Fruit fly (Drosophila melanogaster) whole organism, embryonic: ENCODE data around the gene trk.

Experiments used
- Bgb ChIP-seq: fragments of 200-800 bp; sonication (Bioruptor generic); IDR thresholded peaks from 2 replicates; pipeline ENCODE4 v1.3.6; 2022; ENCODE audit warnings: missing biosample characterization, missing genetic modification characterization; ENCODE audit not compliant: partially characterized antibody
- Blimp-1 ChIP-seq: fragments of 200-800 bp; sonication (Bioruptor generic); optimal IDR thresholded peaks from 3 replicates; lab custom pipeline; 2018; ENCODE audit warnings: missing biosample characterization, missing genetic modification characterization, mild to moderate bottlenecking, moderate library complexity, missing genetic modification reagents
- CG12155 ChIP-seq: fragments of 200-800 bp; sonication (Bioruptor generic); optimal IDR thresholded peaks from 3 replicates; lab custom pipeline; 2016; ENCODE audit warnings: missing biosample characterization, missing genetic modification characterization
- CG12219 ChIP-seq: fragments of 200-800 bp; sonication (Bioruptor generic); optimal IDR thresholded peaks from 3 replicates; lab custom pipeline; 2018; ENCODE audit warnings: missing biosample characterization, mild to moderate bottlenecking, missing genetic modification characterization
- CG12236 ChIP-seq: fragments of 200-800 bp; sonication (Bioruptor generic); optimal IDR thresholded peaks from 2 replicates; lab custom pipeline; 2016; ENCODE audit warnings: missing biosample characterization, missing genetic modification characterization
- CG12942 ChIP-seq: fragments of 200-800 bp; sonication (Bioruptor generic); optimal IDR thresholded peaks from 3 replicates; lab custom pipeline; 2016; ENCODE audit warnings: missing biosample characterization, missing genetic modification characterization
- CG13123 ChIP-seq: fragments of 200-800 bp; sonication (Bioruptor generic); optimal IDR thresholded peaks from 2 replicates; lab custom pipeline; 2016; ENCODE audit warnings: missing biosample characterization, missing genetic modification characterization
- CG14710 ChIP-seq: fragments of 200-800 bp; sonication (Bioruptor generic); optimal IDR thresholded peaks from 3 replicates; lab custom pipeline; 2019; ENCODE audit warnings: missing biosample characterization, mild to moderate bottlenecking, missing genetic modification characterization, moderate library complexity
- CG14860 ChIP-seq: fragments of 200-800 bp; sonication (Bioruptor generic); IDR thresholded peaks from 3 replicates; pipeline ENCODE4 v1.3.6; 2022; ENCODE audit warnings: missing biosample characterization, missing genetic modification characterization; ENCODE audit not compliant: partially characterized antibody
- CG15514 ChIP-seq: fragments of 200-800 bp; sonication (Bioruptor generic); optimal IDR thresholded peaks from 3 replicates; lab custom pipeline; 2017; ENCODE audit warnings: missing biosample characterization, missing genetic modification characterization, mild to moderate bottlenecking, moderate library complexity, missing genetic modification reagents
- CG2712 ChIP-seq: fragments of 200-800 bp; optimal IDR thresholded peaks from 3 replicates; lab custom pipeline; 2019; ENCODE audit warnings: missing biosample characterization, mild to moderate bottlenecking, missing genetic modification characterization, moderate library complexity
- CG31224 ChIP-seq: fragments of 200-800 bp; sonication (Bioruptor generic); IDR thresholded peaks from 2 replicates; pipeline ENCODE4 v1.3.6; 2022; ENCODE audit warnings: missing biosample characterization, missing genetic modification characterization
- CG4424 ChIP-seq: fragments of 200-800 bp; sonication (Bioruptor generic); optimal IDR thresholded peaks from 3 replicates; lab custom pipeline; 2016; ENCODE audit warnings: missing biosample characterization, missing genetic modification characterization
- CG6689 ChIP-seq: fragments of 200-800 bp; sonication (Bioruptor generic); IDR thresholded peaks from 2 replicates; pipeline ENCODE4 v1.3.6; 2022; ENCODE audit warnings: missing biosample characterization, missing genetic modification characterization
- CG6765 ChIP-seq: fragments of 200-800 bp; sonication (Bioruptor generic); optimal IDR thresholded peaks from 3 replicates; lab custom pipeline; 2017; ENCODE audit warnings: missing biosample characterization, mild to moderate bottlenecking, missing genetic modification characterization
- CG8089 ChIP-seq: fragments of 200-800 bp; sonication (Bioruptor generic); optimal IDR thresholded peaks from 3 replicates; lab custom pipeline; 2016; ENCODE audit warnings: missing biosample characterization, missing genetic modification characterization
- CG9797 ChIP-seq: fragments of 200-800 bp; sonication (Bioruptor generic); optimal IDR thresholded peaks from 3 replicates; lab custom pipeline; 2018; ENCODE audit warnings: missing biosample characterization, mild to moderate bottlenecking, missing genetic modification characterization
- CG9876 ChIP-seq: fragments of 200-800 bp; sonication (Bioruptor generic); optimal IDR thresholded peaks from 2 replicates; lab custom pipeline; 2016; ENCODE audit warnings: missing biosample characterization, missing genetic modification characterization
- Ets97D ChIP-seq: fragments of 200-800 bp; sonication (Bioruptor generic); optimal IDR thresholded peaks from 3 replicates; lab custom pipeline; 2016; ENCODE audit warnings: missing biosample characterization, missing genetic modification characterization
- Fer3 ChIP-seq: fragments of 200-800 bp; sonication (Bioruptor generic); optimal IDR thresholded peaks from 2 replicates; lab custom pipeline; 2018; ENCODE audit warnings: missing biosample characterization, mild to moderate bottlenecking, missing genetic modification characterization, moderate library complexity
- Hmr ChIP-seq: fragments of 200-800 bp; sonication (Bioruptor generic); optimal IDR thresholded peaks from 3 replicates; lab custom pipeline; 2017; ENCODE audit warnings: mild to moderate bottlenecking, missing biosample characterization, missing genetic modification reagents, missing genetic modification characterization
- Hr51 ChIP-seq, 2 experiments: fragments of 200-800 bp; sonication (Bioruptor generic); optimal IDR thresholded peaks; 2 replicates in 1 of 2; 3 replicates in 1 of 2; lab custom pipeline; 2016 to 2018; ENCODE audit warnings: missing biosample characterization in 2 of 2, missing genetic modification characterization in 2 of 2, mild to moderate bottlenecking in 1 of 2, moderate library complexity in 1 of 2
- MESR4 ChIP-seq: fragments of 200-800 bp; sonication (Bioruptor generic); optimal IDR thresholded peaks from 2 replicates; lab custom pipeline; 2018; ENCODE audit warnings: missing biosample characterization, mild to moderate bottlenecking, missing genetic modification characterization, moderate library complexity
- NK7.1 ChIP-seq: fragments of 200-800 bp; sonication (Bioruptor generic); optimal IDR thresholded peaks from 3 replicates; lab custom pipeline; 2016; ENCODE audit warnings: missing biosample characterization, missing genetic modification characterization
- Nf-YA ChIP-seq: fragments of 200-800 bp; sonication (Bioruptor generic); IDR thresholded peaks from 2 replicates; pipeline ENCODE4 v1.3.6; 2022; ENCODE audit warnings: missing biosample characterization, missing genetic modification characterization
- Sox100B ChIP-seq: fragments of 200-800 bp; sonication (Bioruptor generic); optimal IDR thresholded peaks from 3 replicates; lab custom pipeline; 2018; ENCODE audit warnings: missing biosample characterization, mild to moderate bottlenecking, missing genetic modification characterization
- abd-A ChIP-seq: fragments of 200-800 bp; sonication (Bioruptor generic); optimal IDR thresholded peaks from 3 replicates; lab custom pipeline; 2019; ENCODE audit warnings: missing biosample characterization, mild to moderate bottlenecking, missing genetic modification characterization, moderate library complexity
- ap ChIP-seq: fragments of 200-800 bp; sonication (Bioruptor generic); IDR thresholded peaks from 2 replicates; pipeline ENCODE4 v1.3.6; 2022; ENCODE audit warnings: missing biosample characterization, missing genetic modification characterization
- corto ChIP-seq: fragments of 200-800 bp; sonication (Bioruptor generic); optimal IDR thresholded peaks from 2 replicates; lab custom pipeline; 2016; ENCODE audit warnings: missing biosample characterization, mild to moderate bottlenecking, missing genetic modification characterization, moderate library complexity
- dimm ChIP-seq: fragments of 200-800 bp; sonication (Bioruptor generic); IDR thresholded peaks from 2 replicates; pipeline ENCODE4 v1.3.6; 2022; ENCODE audit warnings: missing biosample characterization, missing genetic modification characterization
- dysf ChIP-seq: fragments of 200-800 bp; sonication (Bioruptor generic); IDR thresholded peaks from 3 replicates; pipeline ENCODE4 v1.3.6; 2022; ENCODE audit warnings: missing biosample characterization, missing genetic modification characterization
- esg ChIP-seq: fragments of 200-800 bp; sonication (Bioruptor generic); conservative IDR thresholded peaks from 2 replicates; pipeline ENCODE4 v1.3.6; 2022; ENCODE audit warnings: missing biosample characterization, missing genetic modification characterization
- eve ChIP-seq, 2 experiments: fragments of >200 bp; optimal IDR thresholded peaks; 2 replicates each; lab custom pipeline; 2017; ENCODE audit warnings: missing biosample characterization in 2 of 2, missing genetic modification characterization in 2 of 2
- gcm2 ChIP-seq: fragments of 200-800 bp; sonication (Bioruptor generic); optimal IDR thresholded peaks from 2 replicates; lab custom pipeline; 2016; ENCODE audit warnings: missing biosample characterization, missing genetic modification characterization
- hbn ChIP-seq: fragments of 200-800 bp; sonication (Bioruptor generic); IDR thresholded peaks from 2 replicates; pipeline ENCODE4 v1.3.6; 2022; ENCODE audit warnings: missing biosample characterization, missing genetic modification characterization; ENCODE audit not compliant: partially characterized antibody
- jigr1 ChIP-seq: fragments of 200-800 bp; sonication (Bioruptor generic); IDR thresholded peaks from 3 replicates; pipeline ENCODE4 v1.3.6; 2022; ENCODE audit warnings: missing biosample characterization, missing genetic modification characterization
- kah ChIP-seq: fragments of 200-800 bp; sonication (Bioruptor generic); optimal IDR thresholded peaks from 2 replicates; lab custom pipeline; 2018; ENCODE audit warnings: missing biosample characterization, mild to moderate bottlenecking, missing genetic modification characterization
- klu ChIP-seq: fragments of 200-800 bp; sonication (Bioruptor generic); IDR thresholded peaks from 2 replicates; pipeline ENCODE4 v1.3.6; 2022; ENCODE audit warnings: missing biosample characterization, missing genetic modification characterization
- knrl ChIP-seq: fragments of 200-800 bp; sonication (Bioruptor generic); IDR thresholded peaks from 3 replicates; pipeline ENCODE4 v1.3.6; 2022; ENCODE audit warnings: missing biosample characterization, missing genetic modification characterization; ENCODE audit not compliant: partially characterized antibody
- lov ChIP-seq, 2 experiments: fragments of 200-800 bp in 1 of 2; fragments of >200 bp in 1 of 2; sonication (Bioruptor generic) in 1 of 2; IDR thresholded peaks in 1 of 2; optimal IDR thresholded peaks in 1 of 2; 2 replicates in 1 of 2; 3 replicates in 1 of 2; pipeline versions ENCODE4 v1.3.6 to Lab custom; 2017 to 2022; ENCODE audit warnings: missing biosample characterization in 1 of 2, missing genetic modification characterization in 1 of 2
- nau ChIP-seq: fragments of 200-800 bp; sonication (Bioruptor generic); optimal IDR thresholded peaks from 3 replicates; lab custom pipeline; 2017; ENCODE audit warnings: missing biosample characterization, mild to moderate bottlenecking, missing genetic modification characterization, missing genetic modification reagents
- pfk ChIP-seq: fragments of 200-800 bp; sonication (Bioruptor generic); optimal IDR thresholded peaks from 2 replicates; lab custom pipeline; 2018; ENCODE audit warnings: missing biosample characterization, mild to moderate bottlenecking, missing genetic modification characterization, moderate library complexity
- phol ChIP-seq: fragments of 200-800 bp; sonication (Bioruptor generic); optimal IDR thresholded peaks from 3 replicates; lab custom pipeline; 2018; ENCODE audit warnings: missing biosample characterization, mild to moderate bottlenecking, missing genetic modification characterization, moderate library complexity
- pzg ChIP-seq: fragments of 200-800 bp; sonication (Bioruptor generic); optimal IDR thresholded peaks from 3 replicates; lab custom pipeline; 2018; ENCODE audit warnings: missing biosample characterization, mild to moderate bottlenecking, missing genetic modification characterization, moderate library complexity
- rib ChIP-seq: fragments of 200-800 bp; sonication (Bioruptor generic); IDR thresholded peaks from 2 replicates; pipeline ENCODE4 v1.3.6; 2022; ENCODE audit warnings: missing biosample characterization, missing genetic modification characterization
- seq ChIP-seq: fragments of 200-800 bp; sonication (Bioruptor generic); IDR thresholded peaks from 2 replicates; pipeline ENCODE4 v1.3.6; 2022; ENCODE audit warnings: missing biosample characterization, missing genetic modification characterization
- tgo ChIP-seq: fragments of 200-800 bp; sonication (Bioruptor generic); IDR thresholded peaks from 3 replicates; pipeline ENCODE4 v1.3.6; 2022; ENCODE audit warnings: missing biosample characterization, missing genetic modification characterization
- usp ChIP-seq: fragments of >200 bp; optimal IDR thresholded peaks from 2 replicates; lab custom pipeline; 2017; ENCODE audit warnings: missing biosample characterization, missing genetic modification characterization
- wdn ChIP-seq: fragments of 200-800 bp; sonication (Bioruptor generic); IDR thresholded peaks from 2 replicates; pipeline ENCODE4 v1.3.6; 2022; ENCODE audit warnings: missing biosample characterization, missing genetic modification characterization
- zf30C ChIP-seq: fragments of 200-800 bp; sonication (Bioruptor generic); optimal IDR thresholded peaks from 3 replicates; lab custom pipeline; 2018; ENCODE audit warnings: missing biosample characterization, mild to moderate bottlenecking, missing genetic modification characterization

trk gene

dm6 chr2L:10321036-10321583, 49.0 kb upstream of the trk start (continued):
- TF ChIP-seq Sox100B, result peak; percentile 33
- no peak for TF ChIP-seq tgo (GFP tag; lab: Robert Waterston, UW)
- TF ChIP-seq CG2712 (tag; lab: Kevin White, UChicago), result no peak
- TF ChIP-seq klu (GFP tag; lab: Robert Waterston, UW), result no peak
- TF ChIP-seq CG12942 (GFP tag; lab: Kevin White, UChicago), result no peak
- TF ChIP-seq CG9876 (GFP tag; lab: Kevin White, UChicago), result no peak
- no peak for TF ChIP-seq CG6689 (GFP tag; lab: Robert Waterston, UW)
- peak; percentile 36 for TF ChIP-seq CG4424 (GFP tag; lab: Kevin White, UChicago)
- TF ChIP-seq Ets97D (GFP tag; lab: Kevin White, UChicago), result no peak
- no peak for TF ChIP-seq corto (GFP tag; lab: Kevin White, UChicago)
- TF ChIP-seq abd-A (tag; lab: Kevin White, UChicago), result no peak
- no peak for TF ChIP-seq gcm2 (GFP tag; lab: Kevin White, UChicago)
- TF ChIP-seq lov (optimal IDR thresholded peaks at IDR 0.05; lab: Kevin White, UChicago), result no peak
- TF ChIP-seq lov (GFP tag; IDR thresholded peaks at IDR 0.05; lab: Robert Waterston, UW), result 0 out of 3 replicates have a peak, but pooled peaks have one; percentile 27
- TF ChIP-seq CG12236 (GFP tag; lab: Kevin White, UChicago), result no peak
- no peak for TF ChIP-seq CG8089 (GFP tag; lab: Kevin White, UChicago)
- no peak for TF ChIP-seq eve (GFP tag; optimal IDR thresholded peaks at IDR 0.05; lab: Kevin White, UChicago)
- no peak for TF ChIP-seq MESR4 (GFP tag; lab: Kevin White, UChicago)
- TF ChIP-seq seq (GFP tag; lab: Robert Waterston, UW), result no peak
- TF ChIP-seq nau, result no peak
- no peak for TF ChIP-seq Hr51 (GFP tag; optimal IDR thresholded peaks at IDR 0.05; lab: Kevin White, UChicago)
- TF ChIP-seq NK7.1 (GFP tag; lab: Kevin White, UChicago), result no peak
- no peak for TF ChIP-seq jigr1 (GFP tag; lab: Robert Waterston, UW)
- TF ChIP-seq dimm (GFP tag; lab: Robert Waterston, UW), result no peak
- TF ChIP-seq phol (tag; lab: Kevin White, UChicago), result peak; percentile 7
- no peak for TF ChIP-seq CG6765 (GFP tag; lab: Kevin White, UChicago)
- no peak for TF ChIP-seq Fer3 (tag; lab: Kevin White, UChicago)
- TF ChIP-seq CG12219 (GFP tag; lab: Kevin White, UChicago), result no peak
- no peak for TF ChIP-seq wdn
- no peak for TF ChIP-seq usp
- TF ChIP-seq hbn (GFP tag; lab: Robert Waterston, UW), result no peak; the same call in none of the 2 replicates
- no peak for TF ChIP-seq zf30C
- TF ChIP-seq dysf (GFP tag; lab: Robert Waterston, UW), result no peak
- TF ChIP-seq knrl (GFP tag; lab: Robert Waterston, UW), result peak; percentile 86; the same call in 2 of the 3 replicates
- no peak for TF ChIP-seq pzg (GFP tag; lab: Kevin White, UChicago)
- no peak for TF ChIP-seq esg (GFP tag; lab: Robert Waterston, UW)
- TF ChIP-seq ap (GFP tag; lab: Robert Waterston, UW), result no peak
- TF ChIP-seq CG31224, result no peak
- TF ChIP-seq CG12155, result no peak
- peak; percentile 46; the same call in 1 of the 2 replicates for TF ChIP-seq Bgb (GFP tag; lab: Robert Waterston, UW)
- TF ChIP-seq rib, result no peak
- TF ChIP-seq Nf-YA, result no peak
- TF ChIP-seq Blimp-1 (GFP tag; lab: Kevin White, UChicago), result no peak
- peak; percentile 6 for TF ChIP-seq CG15514 (GFP tag; lab: Kevin White, UChicago)
- TF ChIP-seq kah (GFP tag; lab: Kevin White, UChicago), result peak; percentile 72
- TF ChIP-seq pfk (GFP tag; lab: Kevin White, UChicago), result no peak
- no peak for TF ChIP-seq CG9797 (GFP tag; lab: Kevin White, UChicago)
- TF ChIP-seq CG13123 (GFP tag; lab: Kevin White, UChicago), result no peak
- peak; percentile 55; the same call in 2 of the 3 replicates for TF ChIP-seq CG14860
- TF ChIP-seq Hmr, result no peak
- peak; percentile 7 for TF ChIP-seq CG14710 (tag; lab: Kevin White, UChicago)
